Fruit fly (Drosophila melanogaster) whole organism, pupa: ENCODE results near the gene CG6026.

ENCODE experiments used
- CG10348 ChIP-seq: fragments of 200-800 bp; sonication (Bioruptor generic); IDR thresholded peaks from 2 replicates; pipeline ENCODE4 v1.3.6; 2022; ENCODE audit warnings: missing biosample characterization, missing genetic modification characterization
- CG12605 ChIP-seq: fragments of 200-800 bp; sonication (Bioruptor generic); IDR thresholded peaks from 2 replicates; pipeline ENCODE4 v1.3.6; 2022; ENCODE audit warnings: missing biosample characterization, missing genetic modification characterization
- CG13204 ChIP-seq: fragments of 200-800 bp; sonication (Bioruptor generic); optimal IDR thresholded peaks from 2 replicates; lab custom pipeline; 2018; ENCODE audit warnings: missing biosample characterization, mild to moderate bottlenecking, missing genetic modification characterization, moderate library complexity
- CG14655 ChIP-seq: fragments of 200-800 bp; sonication (Bioruptor generic); optimal IDR thresholded peaks from 3 replicates; lab custom pipeline; 2017; ENCODE audit warnings: mild to moderate bottlenecking, missing biosample characterization, missing genetic modification reagents, missing genetic modification characterization
- CG15710 ChIP-seq: fragments of 200-800 bp; sonication (Bioruptor generic); optimal IDR thresholded peaks from 2 replicates; lab custom pipeline; 2018; ENCODE audit warnings: missing biosample characterization, mild to moderate bottlenecking, missing genetic modification characterization, moderate library complexity
- CG17806 ChIP-seq: fragments of 200-800 bp; sonication (Bioruptor generic); optimal IDR thresholded peaks from 2 replicates; lab custom pipeline; 2018; ENCODE audit warnings: missing biosample characterization, mild to moderate bottlenecking, missing genetic modification characterization, moderate library complexity
- CG32121 ChIP-seq: fragments of 200-800 bp; sonication (Bioruptor generic); IDR thresholded peaks from 2 replicates; pipeline ENCODE4 v1.3.6; 2022; ENCODE audit warnings: missing biosample characterization, missing genetic modification characterization
- CG34367 ChIP-seq: fragments of 200-800 bp; sonication (Bioruptor generic); optimal IDR thresholded peaks from 2 replicates; lab custom pipeline; 2018; ENCODE audit warnings: missing biosample characterization, mild to moderate bottlenecking, missing genetic modification characterization
- CG4496 ChIP-seq: fragments of 200-800 bp; sonication (Bioruptor generic); IDR thresholded peaks from 3 replicates; pipeline ENCODE4 v1.3.6; 2022; ENCODE audit warnings: missing biosample characterization, missing genetic modification characterization
- CG8159 ChIP-seq: fragments of 200-800 bp; sonication (Bioruptor generic); optimal IDR thresholded peaks from 3 replicates; lab custom pipeline; 2018; ENCODE audit warnings: missing biosample characterization, mild to moderate bottlenecking, missing genetic modification characterization, moderate library complexity
- CG8301 ChIP-seq: fragments of 200-800 bp; sonication (Bioruptor generic); optimal IDR thresholded peaks from 2 replicates; lab custom pipeline; 2018; ENCODE audit warnings: missing biosample characterization, mild to moderate bottlenecking, missing genetic modification characterization
- CG9948 ChIP-seq: fragments of 200-800 bp; sonication (Bioruptor generic); optimal IDR thresholded peaks from 2 replicates; lab custom pipeline; 2018; ENCODE audit warnings: missing biosample characterization, mild to moderate bottlenecking, missing genetic modification characterization, moderate library complexity
- D1 ChIP-seq: fragments of 200-800 bp; sonication (Bioruptor generic); optimal IDR thresholded peaks from 2 replicates; lab custom pipeline; 2018; ENCODE audit warnings: missing biosample characterization, mild to moderate bottlenecking, missing genetic modification characterization, moderate library complexity
- EcR ChIP-seq: fragments of 200-800 bp; sonication (Bioruptor generic); optimal IDR thresholded peaks from 3 replicates; lab custom pipeline; 2019; ENCODE audit warnings: missing biosample characterization, missing genetic modification characterization, mild to moderate bottlenecking, moderate library complexity, missing genetic modification reagents
- Ets98B ChIP-seq: fragments of 200-800 bp; sonication (Bioruptor generic); IDR thresholded peaks from 2 replicates; pipeline ENCODE4 v1.3.6; 2022; ENCODE audit warnings: missing biosample characterization, missing genetic modification characterization
- Pif1A ChIP-seq: fragments of 200-800 bp; sonication (Bioruptor generic); optimal IDR thresholded peaks from 3 replicates; lab custom pipeline; 2016; ENCODE audit warnings: missing biosample characterization, missing genetic modification characterization
- Pif1B ChIP-seq: fragments of 200-800 bp; sonication (Bioruptor generic); optimal IDR thresholded peaks from 3 replicates; lab custom pipeline; 2016; ENCODE audit warnings: missing biosample characterization, missing genetic modification characterization
- Snoo ChIP-seq: fragments of 200-800 bp; sonication (Bioruptor generic); optimal IDR thresholded peaks from 3 replicates; lab custom pipeline; 2017; ENCODE audit warnings: missing biosample characterization, mild to moderate bottlenecking, missing genetic modification characterization, inconsistent platforms
- fd96Ca ChIP-seq: fragments of 200-800 bp; sonication (Bioruptor generic); IDR thresholded peaks from 3 replicates; pipeline ENCODE4 v1.3.6; 2022; ENCODE audit warnings: missing biosample characterization, missing genetic modification characterization
- gl ChIP-seq: fragments of 200-800 bp; sonication (Bioruptor generic); optimal IDR thresholded peaks from 2 replicates; lab custom pipeline; 2018; ENCODE audit warnings: missing biosample characterization, mild to moderate bottlenecking, missing genetic modification characterization
- rn ChIP-seq: fragments of 200-800 bp; sonication (Bioruptor generic); IDR thresholded peaks from 2 replicates; pipeline ENCODE4 v1.3.6; 2022; ENCODE audit warnings: missing biosample characterization, missing genetic modification characterization

The CG6026 gene

dm6 chr3R:19074207-19074606 is 40.9 kb downstream of the CG6026 start:
- TF ChIP-seq Snoo (tag; lab: Kevin White, UChicago) (peak; percentile 7), CG34367 (tag; lab: Kevin White, UChicago) (peak; percentile 35), Pif1A (GFP tag; lab: Kevin White, UChicago) (peak; percentile 78), D1 (tag; lab: Kevin White, UChicago) (no peak), CG17806 (tag; lab: Kevin White, UChicago) (peak; percentile 68), fd96Ca (GFP tag; lab: Robert Waterston, UW) (peak; percentile 88), EcR (GFP tag; lab: Kevin White, UChicago) (no peak), Pif1B (GFP tag; lab: Kevin White, UChicago) (peak; percentile 71), gl (tag; lab: Kevin White, UChicago) (peak; percentile 13), CG10348 (GFP tag; lab: Robert Waterston, UW) (no peak), CG14655 (GFP tag; lab: Kevin White, UChicago) (peak; percentile 85), CG12605 (GFP tag; lab: Robert Waterston, UW) (peak; percentile 67), CG32121 (peak; percentile 62), CG15710 (tag; lab: Kevin White, UChicago) (peak; percentile 40), CG8159 (tag; lab: Kevin White, UChicago) (peak; percentile 52), CG4496 (GFP tag; lab: Robert Waterston, UW) (peak; percentile 91), rn (peak; percentile 46; the same call in 1 of the 2 replicates), CG8301 (tag; lab: Kevin White, UChicago) (peak; percentile 76), CG13204 (GFP tag; lab: Kevin White, UChicago) (no peak), Ets98B (GFP tag; lab: Robert Waterston, UW) (peak; percentile 79), CG9948 (tag; lab: Kevin White, UChicago) (peak; percentile 58)

dm6 chr3R:19075135-19075534 is 41.8 kb downstream of the CG6026 start:
- peak; percentile 48; the same call in 1 of the 2 replicates for TF ChIP-seq CG12605 (GFP tag; lab: Robert Waterston, UW)
- TF ChIP-seq gl (tag; lab: Kevin White, UChicago) = no peak
- peak; percentile 7 for TF ChIP-seq CG34367 (tag; lab: Kevin White, UChicago)
- TF ChIP-seq Snoo (tag; lab: Kevin White, UChicago) = no peak
- no peak for TF ChIP-seq D1 (tag; lab: Kevin White, UChicago)
- peak; percentile 55 for TF ChIP-seq Ets98B (GFP tag; lab: Robert Waterston, UW)
- TF ChIP-seq CG4496 (GFP tag; lab: Robert Waterston, UW) = peak; percentile 60; the same call in 2 of the 3 replicates
- TF ChIP-seq CG8301 (tag; lab: Kevin White, UChicago) = peak; percentile 66
- peak; percentile 39 for TF ChIP-seq Pif1B (GFP tag; lab: Kevin White, UChicago)
- TF ChIP-seq CG9948 (tag; lab: Kevin White, UChicago) = peak; percentile 49
- no peak for TF ChIP-seq CG10348 (GFP tag; lab: Robert Waterston, UW)
- TF ChIP-seq CG17806 (tag; lab: Kevin White, UChicago) = peak; percentile 59
- peak; percentile 46 for TF ChIP-seq CG15710 (tag; lab: Kevin White, UChicago)
- TF ChIP-seq Pif1A (GFP tag; lab: Kevin White, UChicago) = peak; percentile 67
- peak; percentile 32 for TF ChIP-seq CG8159 (tag; lab: Kevin White, UChicago)
- no peak for TF ChIP-seq EcR (GFP tag; lab: Kevin White, UChicago)
- peak; percentile 55; the same call in 1 of the 3 replicates for TF ChIP-seq fd96Ca (GFP tag; lab: Robert Waterston, UW)
- TF ChIP-seq CG13204 (GFP tag; lab: Kevin White, UChicago) = no peak
- TF ChIP-seq CG14655 (GFP tag; lab: Kevin White, UChicago) = peak; percentile 75

dm6 chr3R:19077856-19078255 is 44.5 kb downstream of the CG6026 start:
- TF ChIP-seq CG34367 (tag; lab: Kevin White, UChicago) (no peak), CG8301 (tag; lab: Kevin White, UChicago) (no peak), Snoo (tag; lab: Kevin White, UChicago) (no peak), CG15710 (tag; lab: Kevin White, UChicago) (no peak), CG4496 (GFP tag; lab: Robert Waterston, UW) (0 out of 3 replicates have a peak, but pooled peaks have one; percentile 7), CG10348 (GFP tag; lab: Robert Waterston, UW) (no peak), CG32121 (no peak), CG13204 (GFP tag; lab: Kevin White, UChicago) (no peak)

dm6 chr3R:19079140-19079539 is 45.8 kb downstream of the CG6026 start:
- peak; percentile 24 for TF ChIP-seq CG8301 (tag; lab: Kevin White, UChicago)
- TF ChIP-seq Pif1A (GFP tag; lab: Kevin White, UChicago) = peak; percentile 36
- TF ChIP-seq CG9948 (tag; lab: Kevin White, UChicago) = peak; percentile 63
- no peak for TF ChIP-seq Snoo (tag; lab: Kevin White, UChicago)
- TF ChIP-seq CG14655 (GFP tag; lab: Kevin White, UChicago) = peak; percentile 59
- peak; percentile 20 for TF ChIP-seq CG34367 (tag; lab: Kevin White, UChicago)
- TF ChIP-seq CG8159 (tag; lab: Kevin White, UChicago) = peak; percentile 54
- TF ChIP-seq D1 (tag; lab: Kevin White, UChicago) = no peak
- peak; percentile 69 for TF ChIP-seq CG17806 (tag; lab: Kevin White, UChicago)
- peak; percentile 36 for TF ChIP-seq Pif1B (GFP tag; lab: Kevin White, UChicago)
- TF ChIP-seq CG15710 (tag; lab: Kevin White, UChicago) = peak; percentile 26
- TF ChIP-seq, all 21 proteins: peak for 9

dm6 chr3R:19080656-19081364 is 47.5 kb downstream of the CG6026 start:
- TF ChIP-seq EcR (GFP tag; lab: Kevin White, UChicago) (peak; percentile 87), gl (tag; lab: Kevin White, UChicago) (no peak)
- TF ChIP-seq, all 21 proteins: peak for 1
